Worm (Caenorhabditis elegans) whole organism, L2 larva: ENCODE measurements around the gene M05D6.8.

Source experiments
- C34F6.9 ChIP-seq: fragments of 150-350 bp; optimal IDR thresholded peaks from 2 replicates; lab custom pipeline; 2014; ENCODE audit warnings: missing biosample characterization, missing genetic modification characterization
- F13H6.1 ChIP-seq: sonication (generic microtip); optimal IDR thresholded peaks from 2 replicates; lab custom pipeline; 2016; ENCODE audit warnings: missing genetic modification characterization, missing compliant biosample characterization
- R02D3.7 ChIP-seq: fragments of 150-350 bp; optimal IDR thresholded peaks from 2 replicates; lab custom pipeline; 2014; ENCODE audit warnings: missing biosample characterization, missing genetic modification characterization
- Y55F3AM.14 ChIP-seq: fragments of 200-800 bp; sonication (Bioruptor generic); optimal IDR thresholded peaks from 2 replicates; lab custom pipeline; 2018; ENCODE audit warnings: mild to moderate bottlenecking, missing genetic modification characterization, missing compliant biosample characterization
- ZK546.5 ChIP-seq: sonication (generic microtip); optimal IDR thresholded peaks from 2 replicates; lab custom pipeline; 2017; ENCODE audit warnings: missing biosample characterization, missing genetic modification characterization
- alr-1 ChIP-seq: fragments of 150-350 bp; optimal IDR thresholded peaks from 2 replicates; lab custom pipeline; 2014; ENCODE audit warnings: missing biosample characterization, missing genetic modification characterization
- aly-2 ChIP-seq: fragments of 150-350 bp; optimal IDR thresholded peaks from 2 replicates; lab custom pipeline; 2014; ENCODE audit warnings: missing biosample characterization, missing genetic modification characterization
- ama-1 ChIP-seq: fragments of 150-350 bp; optimal IDR thresholded peaks from 2 replicates; lab custom pipeline; 2018; ENCODE audit warnings: inconsistent platforms
- blmp-1 ChIP-seq: sonication (generic microtip); optimal IDR thresholded peaks from 2 replicates; lab custom pipeline; 2017; ENCODE audit warnings: missing genetic modification characterization, mild to moderate bottlenecking, missing compliant biosample characterization, antibody characterized with exemption, moderate library complexity; ENCODE audit not compliant: insufficient read depth
- ceh-16 ChIP-seq: fragments of 150-350 bp; optimal IDR thresholded peaks from 2 replicates; lab custom pipeline; 2014; ENCODE audit warnings: missing biosample characterization, missing genetic modification characterization
- ceh-82 ChIP-seq: fragments of 150-350 bp; optimal IDR thresholded peaks from 2 replicates; lab custom pipeline; 2014; ENCODE audit warnings: missing biosample characterization, missing genetic modification characterization
- dmd-4 ChIP-seq: sonication (generic microtip); optimal IDR thresholded peaks from 2 replicates; lab custom pipeline; 2017; ENCODE audit warnings: missing biosample characterization, missing genetic modification characterization
- egl-27 ChIP-seq: sonication (generic microtip); optimal IDR thresholded peaks from 3 replicates; lab custom pipeline; 2017; ENCODE audit warnings: missing biosample characterization, missing genetic modification reagents, missing genetic modification characterization
- elt-1 ChIP-seq: fragments of 150-350 bp; optimal IDR thresholded peaks from 2 replicates; lab custom pipeline; 2014; ENCODE audit warnings: missing biosample characterization, missing genetic modification characterization
- elt-3 ChIP-seq: sonication (generic microtip); optimal IDR thresholded peaks from 2 replicates; lab custom pipeline; 2017; ENCODE audit warnings: missing biosample characterization, missing genetic modification characterization
- fos-1 ChIP-seq: fragments of 150-350 bp; optimal IDR thresholded peaks from 2 replicates; lab custom pipeline; 2014; ENCODE audit warnings: missing biosample characterization, missing genetic modification characterization
- gmeb-1 ChIP-seq: fragments of 150-350 bp; optimal IDR thresholded peaks from 2 replicates; lab custom pipeline; 2014; ENCODE audit warnings: missing biosample characterization, missing genetic modification characterization
- lin-11 ChIP-seq: fragments of 150-350 bp; sonication (generic microtip); optimal IDR thresholded peaks from 2 replicates; lab custom pipeline; 2014; ENCODE audit warnings: missing biosample characterization, missing genetic modification characterization, inconsistent platforms, mixed read lengths
- lin-13 ChIP-seq: fragments of 150-350 bp; optimal IDR thresholded peaks from 2 replicates; lab custom pipeline; 2014; ENCODE audit warnings: missing biosample characterization, missing genetic modification reagents, missing genetic modification characterization
- lin-39 ChIP-seq: fragments of 150-350 bp; optimal IDR thresholded peaks from 2 replicates; lab custom pipeline; 2014; ENCODE audit warnings: missing biosample characterization, missing genetic modification reagents, missing genetic modification characterization
- lsy-2 ChIP-seq, 2 experiments: fragments of 150-350 bp in 1 of 2; sonication (generic microtip) in 1 of 2; optimal IDR thresholded peaks; 2 replicates each; lab custom pipeline; 2014 to 2017; ENCODE audit warnings: missing biosample characterization in 2 of 2, missing genetic modification characterization in 2 of 2
- mab-5 ChIP-seq: fragments of 150-350 bp; optimal IDR thresholded peaks from 2 replicates; lab custom pipeline; 2014; ENCODE audit warnings: missing biosample characterization, missing genetic modification characterization
- mbf-1 ChIP-seq: sonication (generic microtip); optimal IDR thresholded peaks from 2 replicates; lab custom pipeline; 2017; ENCODE audit warnings: missing biosample characterization, missing genetic modification characterization
- mdl-1 ChIP-seq, 2 experiments: fragments of 150-350 bp in 1 of 2; sonication (generic microtip) in 1 of 2; optimal IDR thresholded peaks; 2 replicates each; lab custom pipeline; 2017; ENCODE audit warnings: missing biosample characterization in 2 of 2, missing genetic modification characterization in 2 of 2
- nhr-10 ChIP-seq: sonication (generic microtip); optimal IDR thresholded peaks from 2 replicates; lab custom pipeline; 2017; ENCODE audit warnings: missing biosample characterization, missing genetic modification characterization
- nhr-129 ChIP-seq: fragments of 150-350 bp; optimal IDR thresholded peaks from 2 replicates; lab custom pipeline; 2014; ENCODE audit warnings: missing biosample characterization, missing genetic modification characterization
- nhr-21 ChIP-seq: fragments of 150-350 bp; optimal IDR thresholded peaks from 2 replicates; lab custom pipeline; 2014; ENCODE audit warnings: missing biosample characterization, missing genetic modification characterization
- nhr-23 ChIP-seq: fragments of 150-350 bp; optimal IDR thresholded peaks from 2 replicates; lab custom pipeline; 2014; ENCODE audit warnings: missing biosample characterization, missing genetic modification reagents, missing genetic modification characterization
- nhr-237 ChIP-seq: fragments of 150-350 bp; optimal IDR thresholded peaks from 2 replicates; lab custom pipeline; 2014; ENCODE audit warnings: missing biosample characterization, missing genetic modification characterization
- nhr-25 ChIP-seq: fragments of 150-350 bp; sonication (generic microtip); optimal IDR thresholded peaks from 3 replicates; lab custom pipeline; 2014; ENCODE audit warnings: missing biosample characterization, missing genetic modification characterization
- nhr-6 ChIP-seq: fragments of 150-350 bp; optimal IDR thresholded peaks from 2 replicates; lab custom pipeline; 2014; ENCODE audit warnings: missing biosample characterization, missing genetic modification characterization
- peb-1 ChIP-seq: fragments of 150-350 bp; optimal IDR thresholded peaks from 2 replicates; lab custom pipeline; 2014; ENCODE audit warnings: missing biosample characterization, missing genetic modification characterization
- sem-4 ChIP-seq: fragments of 150-350 bp; optimal IDR thresholded peaks from 2 replicates; lab custom pipeline; 2014; ENCODE audit warnings: missing biosample characterization, missing genetic modification reagents, missing genetic modification characterization
- skn-1 ChIP-seq: sonication (generic microtip); optimal IDR thresholded peaks from 2 replicates; lab custom pipeline; 2017; ENCODE audit warnings: missing biosample characterization, missing genetic modification characterization
- sma-3 ChIP-seq: sonication (generic microtip); optimal IDR thresholded peaks from 2 replicates; lab custom pipeline; 2016; ENCODE audit warnings: missing genetic modification reagents, missing genetic modification characterization, missing compliant biosample characterization
- sma-9 ChIP-seq, 2 experiments: fragments of 150-350 bp in 1 of 2; sonication (generic microtip) in 1 of 2; optimal IDR thresholded peaks; 2 replicates each; lab custom pipeline; 2014 to 2016; ENCODE audit warnings: missing genetic modification characterization in 2 of 2, mild to moderate bottlenecking in 1 of 2, missing biosample characterization in 1 of 2, missing compliant biosample characterization in 1 of 2, missing genetic modification reagents in 1 of 2, moderate library complexity in 1 of 2
- snpc-4 ChIP-seq: fragments of 150-350 bp; optimal IDR thresholded peaks from 2 replicates; lab custom pipeline; 2014; ENCODE audit warnings: missing biosample characterization, missing genetic modification characterization
- unc-55 ChIP-seq: fragments of 150-350 bp; sonication (generic microtip); optimal IDR thresholded peaks from 3 replicates; lab custom pipeline; 2014; ENCODE audit warnings: missing biosample characterization, missing genetic modification reagents, missing genetic modification characterization
- unc-62 ChIP-seq: fragments of 150-350 bp; optimal IDR thresholded peaks from 2 replicates; lab custom pipeline; 2014; ENCODE audit warnings: missing biosample characterization, missing genetic modification reagents, missing genetic modification characterization
- zag-1 ChIP-seq: fragments of 150-350 bp; optimal IDR thresholded peaks from 2 replicates; lab custom pipeline; 2014; ENCODE audit warnings: missing biosample characterization, missing genetic modification characterization
- ztf-1 ChIP-seq: fragments of 200-800 bp; sonication (Bioruptor generic); conservative IDR thresholded peaks from 2 replicates; pipeline ENCODE4 v1.3.6; 2022; ENCODE audit warnings: missing genetic modification characterization, missing compliant biosample characterization
- ztf-11 ChIP-seq: sonication (generic microtip); optimal IDR thresholded peaks from 2 replicates; lab custom pipeline; 2017; ENCODE audit warnings: missing biosample characterization, missing genetic modification characterization
- ztf-4 ChIP-seq: fragments of 150-350 bp; optimal IDR thresholded peaks from 2 replicates; lab custom pipeline; 2014; ENCODE audit warnings: missing biosample characterization, missing genetic modification characterization

M05D6.8 gene

ce11 chrII:8471139-8471538 lies at the start of gene M05D6.8:
M05D6.8 (minus strand) TSS chrII:8471239.
- TF ChIP-seq sem-4 (tag; lab: Kevin White, UChicago) (no peak), unc-62 (GFP tag; lab: Kevin White, UChicago) (no peak)

- no peak for TF ChIP-seq ZK546.5
- TF ChIP-seq lin-11 (tag; lab: Kevin White, UChicago), result no peak
- TF ChIP-seq zag-1 (tag; lab: Kevin White, UChicago), result no peak
- TF ChIP-seq fos-1, result no peak
- no peak for TF ChIP-seq nhr-6
- no peak for TF ChIP-seq snpc-4 (tag; lab: Kevin White, UChicago)
- no peak for TF ChIP-seq Y55F3AM.14 (GFP tag; lab: Kevin White, UChicago)
- TF ChIP-seq mbf-1 (tag; lab: Kevin White, UChicago), result no peak
- TF ChIP-seq sma-3 (GFP tag; lab: Kevin White, UChicago), result no peak
- TF ChIP-seq lin-39, result no peak
- no peak for TF ChIP-seq sem-4 (tag; lab: Kevin White, UChicago)
- no peak for TF ChIP-seq nhr-10 (tag; lab: Kevin White, UChicago)
- TF ChIP-seq blmp-1 (tag; lab: Kevin White, UChicago), result no peak
Measured at ce11 chrII:8520625-8521024, 49.6 kb upstream of the M05D6.8 start, which contains the start of gene cht-2. cht-2 (plus strand) TSS chrII:8520925.

ce11 chrII:8518210-8518609 lies 47.2 kb upstream of the M05D6.8 start, which contains the start of gene T13H5.8:
T13H5.8 (plus strand) TSS chrII:8518510.
- no peak for TF ChIP-seq dmd-4 (tag; lab: Kevin White, UChicago)
- TF ChIP-seq ZK546.5, result no peak
- no peak for TF ChIP-seq ztf-4 (tag; lab: Kevin White, UChicago)
- TF ChIP-seq C34F6.9, result no peak
- no peak for TF ChIP-seq nhr-23 (tag; lab: Kevin White, UChicago)
- TF ChIP-seq egl-27 (tag; lab: Kevin White, UChicago), result no peak
- no peak for TF ChIP-seq nhr-21 (tag; lab: Kevin White, UChicago)
- TF ChIP-seq mbf-1 (tag; lab: Kevin White, UChicago), result no peak
- no peak for TF ChIP-seq unc-62 (GFP tag; lab: Kevin White, UChicago)
- TF ChIP-seq blmp-1 (tag; lab: Kevin White, UChicago), result no peak
- TF ChIP-seq nhr-129 (tag; lab: Kevin White, UChicago), result no peak
- TF ChIP-seq R02D3.7 (tag; lab: Kevin White, UChicago), result no peak

- TF ChIP-seq sma-9 (GFP tag; optimal IDR thresholded peaks at IDR 0.05; lab: Kevin White, UChicago) (peak; percentile 55), sma-9 (tag; optimal IDR thresholded peaks at IDR 0.05; lab: Kevin White, UChicago) (no peak), dmd-4 (tag; lab: Kevin White, UChicago) (no peak), unc-55 (GFP tag; lab: Kevin White, UChicago) (peak; percentile 86), nhr-23 (tag; lab: Kevin White, UChicago) (no peak), C34F6.9 (peak; percentile 82), lin-13 (peak; percentile 70), zag-1 (tag; lab: Kevin White, UChicago) (no peak), nhr-6 (peak; percentile 7), fos-1 (peak; percentile 49), peb-1 (tag; lab: Kevin White, UChicago) (no peak), blmp-1 (tag; lab: Kevin White, UChicago) (no peak), elt-3 (tag; lab: Kevin White, UChicago) (no peak), sma-3 (GFP tag; lab: Kevin White, UChicago) (peak; percentile 66), alr-1 (no peak), elt-1 (tag; lab: Kevin White, UChicago) (no peak), ztf-4 (tag; lab: Kevin White, UChicago) (no peak), egl-27 (tag; lab: Kevin White, UChicago) (no peak), ceh-16 (tag; lab: Kevin White, UChicago) (no peak), unc-62 (GFP tag; lab: Kevin White, UChicago) (no peak), ztf-11 (tag; lab: Kevin White, UChicago) (no peak), lsy-2 (tag; optimal IDR thresholded peaks at IDR 0.05; lab: Kevin White, UChicago) (peak; percentile 15 to 94), R02D3.7 (tag; lab: Kevin White, UChicago) (no peak), aly-2 (tag; lab: Kevin White, UChicago) (no peak), mbf-1 (tag; lab: Kevin White, UChicago) (no peak), Y55F3AM.14 (GFP tag; lab: Kevin White, UChicago) (no peak), F13H6.1 (peak; percentile 13), nhr-129 (tag; lab: Kevin White, UChicago) (peak; percentile 58), nhr-25 (tag; lab: Kevin White, UChicago) (no peak), sem-4 (tag; lab: Kevin White, UChicago) (peak; percentile 18), ceh-82 (tag; lab: Kevin White, UChicago) (no peak), ama-1 (lab: Kevin White, UChicago) (no peak), gmeb-1 (tag; lab: Kevin White, UChicago) (peak; percentile 64), nhr-10 (tag; lab: Kevin White, UChicago) (no peak), mab-5 (tag; lab: Kevin White, UChicago) (no peak), skn-1 (tag; lab: Kevin White, UChicago) (peak; percentile 3), mdl-1 (tag; optimal IDR thresholded peaks at IDR 0.05; lab: Kevin White, UChicago) (no peak), lin-11 (tag; lab: Kevin White, UChicago) (no peak), ZK546.5 (no peak), nhr-237 (tag; lab: Kevin White, UChicago) (no peak), snpc-4 (tag; lab: Kevin White, UChicago) (no peak), nhr-21 (tag; lab: Kevin White, UChicago) (peak; percentile 5), ztf-1 (GFP tag; lab: Robert Waterston, UW) (no peak)
Measured at ce11 chrII:8516783-8517182, 45.7 kb upstream of the M05D6.8 start, which contains the start of gene rnh-2. rnh-2 (plus strand) TSS chrII:8517150.
